Worm (Caenorhabditis elegans) whole organism, mixed stage, embryonic: ENCODE measurements around the gene T27A8.3.

Source experiments
- ceh-39 ChIP-seq: fragments of 150-350 bp; optimal IDR thresholded peaks from 2 replicates; lab custom pipeline; 2014; ENCODE audit warnings: missing biosample characterization, missing genetic modification characterization
- cnd-1 ChIP-seq: fragments of 200-800 bp; sonication (Bioruptor generic); optimal IDR thresholded peaks from 2 replicates; lab custom pipeline; 2018; ENCODE audit warnings: mild to moderate bottlenecking, missing genetic modification characterization, missing compliant biosample characterization
- lin-13 ChIP-seq: fragments of 150-350 bp; optimal IDR thresholded peaks from 2 replicates; lab custom pipeline; 2014; ENCODE audit warnings: missing biosample characterization, missing genetic modification characterization
- lsy-2 ChIP-seq: fragments of 150-350 bp; optimal IDR thresholded peaks from 2 replicates; lab custom pipeline; 2014; ENCODE audit warnings: missing biosample characterization, missing genetic modification characterization
- tbx-8 ChIP-seq: fragments of 200-800 bp; sonication (Bioruptor generic); optimal IDR thresholded peaks from 2 replicates; lab custom pipeline; 2018; ENCODE audit warnings: mild to moderate bottlenecking, missing genetic modification characterization, moderate library complexity, missing compliant biosample characterization
- unc-39 ChIP-seq: fragments of 150-350 bp; optimal IDR thresholded peaks from 2 replicates; lab custom pipeline; 2014; ENCODE audit warnings: missing biosample characterization, missing genetic modification characterization

Gene T27A8.3

DNA sequence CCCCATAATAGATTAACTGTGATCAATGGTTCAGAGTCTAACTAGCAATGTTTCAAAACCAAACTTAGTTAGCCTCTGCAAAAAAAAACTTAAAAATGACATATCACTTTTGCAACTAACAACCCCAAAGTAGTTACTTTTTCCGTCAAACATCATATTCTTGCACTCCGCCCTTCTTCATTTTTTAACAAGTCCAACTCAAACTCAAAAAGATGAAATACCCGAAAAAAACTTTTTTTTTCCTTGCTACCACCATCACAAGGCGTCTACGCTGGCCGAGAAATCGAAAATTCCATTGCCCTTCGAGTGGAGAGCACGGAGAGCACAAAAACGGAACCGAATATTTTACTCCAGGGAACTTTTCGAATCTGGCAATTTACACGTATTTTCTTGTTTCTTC, 43.4 kb downstream of the T27A8.3 start:
- TF ChIP-seq tbx-8 (GFP tag; lab: Kevin White, UChicago) (no peak), unc-39 (tag; lab: Kevin White, UChicago) (no peak), lin-13 (tag; lab: Kevin White, UChicago) (no peak), cnd-1 (tag; lab: Kevin White, UChicago) (no peak), lsy-2 (tag; lab: Kevin White, UChicago) (no peak), ceh-39 (tag; lab: Kevin White, UChicago) (no peak)
